Fruit fly (Drosophila melanogaster) Kc167 (cell line): Measurements from ENCODE around the gene Deaf1.

Experiments used
- Sin3A ChIP-seq: fragments of >200 bp; optimal IDR thresholded peaks from 2 replicates; lab custom pipeline; 2018; ENCODE audit warnings: missing external identifiers
- insv ChIP-seq: fragments of >200 bp; optimal IDR thresholded peaks from 3 replicates; lab custom pipeline; 2018; ENCODE audit warnings: missing external identifiers
- psq ChIP-seq: fragments of >200 bp; optimal IDR thresholded peaks from 2 replicates; lab custom pipeline; 2017; ENCODE audit warnings: missing external identifiers

DNA sequence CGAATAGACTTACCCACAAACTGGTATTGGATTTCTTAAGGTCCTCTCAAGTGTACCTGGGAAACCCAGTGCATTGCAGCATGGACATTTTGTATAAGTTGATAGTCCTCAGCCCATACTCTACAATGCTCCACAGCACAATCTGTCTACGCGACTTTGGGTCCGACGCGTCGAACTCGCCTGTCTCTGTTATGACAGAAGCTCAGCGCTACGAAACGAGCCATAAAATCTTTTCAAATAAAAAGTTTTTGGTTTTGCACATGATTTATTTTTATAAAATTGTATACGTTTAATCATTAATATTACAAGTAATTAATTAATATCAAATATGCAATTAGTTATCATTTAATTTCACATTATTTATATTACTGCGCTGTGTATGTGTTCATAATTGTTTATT, 49.3 kb downstream of the Deaf1 start:
- TF ChIP-seq Sin3A (lab: Kevin White, UChicago) (no peak), insv (lab: Kevin White, UChicago) (no peak), psq (lab: Kevin White, UChicago) (no peak)
